Worm (Caenorhabditis elegans): ENCODE measurements around the gene ccr-4.

ccr-4 gene

DNA sequence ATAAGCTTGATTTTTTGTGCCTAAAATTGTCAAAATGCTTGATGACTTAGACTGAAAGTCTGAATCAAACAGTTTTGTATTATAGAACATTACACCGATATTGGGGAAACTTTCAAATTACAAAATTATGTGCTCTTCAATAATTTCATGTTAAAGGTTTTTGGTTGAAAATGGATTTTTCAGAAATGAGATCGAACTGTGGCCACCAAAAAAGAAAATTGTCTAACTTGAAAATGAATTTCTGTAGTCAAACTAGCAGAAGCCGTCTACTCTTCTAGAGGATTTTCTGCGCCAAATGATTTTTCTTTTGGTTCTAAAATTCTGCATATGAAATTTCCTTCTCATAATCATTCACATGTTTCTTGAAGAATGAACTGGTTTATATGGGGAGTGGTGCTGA lies 20.5 kb upstream of the ccr-4 start:
- no peak for TF ChIP-seq pes-1 (GFP tag; IDR thresholded peaks at IDR 0.05)
- no peak for TF ChIP-seq ceh-13 (GFP tag; optimal IDR thresholded peaks at IDR 0.05)
- TF ChIP-seq hnd-1 (tag; optimal IDR thresholded peaks at IDR 0.05): no peak
- no peak for TF ChIP-seq F13C5.2 (tag; optimal IDR thresholded peaks at IDR 0.05)
- TF ChIP-seq ceh-36 (tag; optimal IDR thresholded peaks at IDR 0.05): no peak
- TF ChIP-seq scrt-1 (GFP tag; IDR thresholded peaks at IDR 0.05): no peak
- no peak for TF ChIP-seq flt-1 (GFP tag; IDR thresholded peaks at IDR 0.05)
- no peak for TF ChIP-seq ama-1 (optimal IDR thresholded peaks at IDR 0.05)
- no peak for TF ChIP-seq tbx-37 (GFP tag; conservative IDR thresholded peaks at IDR 0.05)
- TF ChIP-seq sea-1 (GFP tag; conservative IDR thresholded peaks at IDR 0.05): no peak
- TF ChIP-seq tra-4 (tag; optimal IDR thresholded peaks at IDR 0.05): no peak
- no peak for TF ChIP-seq hmbx-1 (tag; optimal IDR thresholded peaks at IDR 0.05)
- TF ChIP-seq ets-7 (tag; optimal IDR thresholded peaks at IDR 0.05): no peak
- TF ChIP-seq aly-1 (tag; optimal IDR thresholded peaks at IDR 0.05): no peak
- TF ChIP-seq B0310.2 (tag; optimal IDR thresholded peaks at IDR 0.05): no peak
- no peak for TF ChIP-seq tbx-11 (GFP tag; IDR thresholded peaks at IDR 0.05)
- no peak for TF ChIP-seq hmg-4 (GFP tag; optimal IDR thresholded peaks at IDR 0.05)

DNA sequence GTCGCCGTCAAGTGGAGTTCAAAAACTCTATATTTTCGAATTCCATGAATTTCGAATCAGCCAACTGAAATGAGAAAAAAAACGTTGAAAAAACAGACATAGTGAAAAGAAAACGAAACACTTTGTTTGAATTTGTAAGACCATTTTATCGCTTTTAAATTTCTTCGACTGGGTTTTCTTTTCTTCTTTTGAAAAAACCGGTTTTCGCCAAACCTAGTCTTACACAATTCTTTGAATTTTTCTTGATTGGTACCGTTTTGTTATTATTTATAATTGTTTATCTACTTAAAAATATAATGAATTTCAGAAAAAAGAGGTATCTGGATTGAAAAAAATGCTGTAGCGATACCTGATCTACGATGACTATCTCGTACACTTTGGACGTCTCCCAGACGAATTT lies 11.7 kb upstream of the ccr-4 start, which contains the start of gene best-22:
Gene best-22, plus strand, starts transcription at position 301 of the 400 bp plus-strand sequence.
- no peak for TF ChIP-seq F13C5.2 (tag; optimal IDR thresholded peaks at IDR 0.05)
- TF ChIP-seq pes-1 (GFP tag; IDR thresholded peaks at IDR 0.05): no peak
- TF ChIP-seq hmg-4 (GFP tag; optimal IDR thresholded peaks at IDR 0.05): no peak
- no peak for TF ChIP-seq aly-1 (tag; optimal IDR thresholded peaks at IDR 0.05)
- no peak for TF ChIP-seq flt-1 (GFP tag; IDR thresholded peaks at IDR 0.05)
- no peak for TF ChIP-seq hnd-1 (tag; optimal IDR thresholded peaks at IDR 0.05)
- TF ChIP-seq ama-1 (optimal IDR thresholded peaks at IDR 0.05): no peak
- TF ChIP-seq B0310.2 (tag; optimal IDR thresholded peaks at IDR 0.05): no peak
- no peak for TF ChIP-seq ceh-36 (tag; optimal IDR thresholded peaks at IDR 0.05)
- TF ChIP-seq sea-1 (GFP tag; conservative IDR thresholded peaks at IDR 0.05): no peak
- TF ChIP-seq ceh-13 (GFP tag; optimal IDR thresholded peaks at IDR 0.05): no peak

DNA sequence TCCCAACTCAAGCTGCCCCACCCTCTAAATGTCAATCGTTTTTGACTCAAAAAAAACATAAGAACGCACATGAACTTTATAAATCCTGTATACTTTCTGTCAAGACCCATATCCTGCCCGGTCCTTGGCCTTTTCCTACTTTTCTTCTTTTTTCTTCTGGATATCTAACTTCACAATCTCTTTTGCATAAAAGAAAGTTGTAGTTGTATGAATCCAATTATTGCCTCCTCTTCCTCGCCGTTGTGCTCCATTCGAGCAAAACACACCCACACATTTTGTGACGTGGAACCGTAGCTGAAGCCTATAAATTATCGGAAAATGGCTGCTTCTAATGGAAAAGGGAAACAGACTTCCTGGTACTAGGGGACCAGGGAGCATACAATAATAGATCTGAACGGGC lies 11.1 kb upstream of the ccr-4 start:
- TF ChIP-seq F13C5.2 (tag; optimal IDR thresholded peaks at IDR 0.05) (no peak), tbx-37 (GFP tag; conservative IDR thresholded peaks at IDR 0.05) (no peak), aly-1 (tag; optimal IDR thresholded peaks at IDR 0.05) (no peak), hmg-4 (GFP tag; optimal IDR thresholded peaks at IDR 0.05) (no peak), tra-4 (tag; optimal IDR thresholded peaks at IDR 0.05) (no peak), scrt-1 (GFP tag; IDR thresholded peaks at IDR 0.05) (no peak), pes-1 (GFP tag; IDR thresholded peaks at IDR 0.05) (no peak), B0310.2 (tag; optimal IDR thresholded peaks at IDR 0.05) (no peak), tbx-11 (GFP tag; IDR thresholded peaks at IDR 0.05) (no peak)

DNA sequence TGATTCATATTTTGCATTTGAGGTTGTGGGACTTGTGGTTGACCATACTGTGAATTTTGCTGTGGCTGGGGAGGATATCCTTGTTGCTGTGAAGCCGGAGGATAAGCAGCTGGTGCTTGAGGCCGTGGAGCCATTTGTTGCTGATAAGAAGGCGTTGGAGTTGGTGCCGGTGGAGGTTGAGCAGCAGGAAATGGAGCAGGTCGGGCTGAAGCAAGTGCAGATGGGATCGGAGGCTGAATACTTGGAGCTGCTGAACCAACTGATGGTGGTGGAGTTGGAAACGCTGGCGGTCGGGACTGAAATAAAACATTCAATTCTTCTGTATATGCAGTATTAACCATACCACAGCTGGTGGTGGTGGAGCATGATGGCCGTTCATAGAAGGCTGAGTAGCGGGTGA lies 1.4 kb upstream of the ccr-4 start:
- TF ChIP-seq ceh-13 (GFP tag; optimal IDR thresholded peaks at IDR 0.05): no peak
- TF ChIP-seq B0310.2 (tag; optimal IDR thresholded peaks at IDR 0.05): no peak
- TF ChIP-seq ama-1 (optimal IDR thresholded peaks at IDR 0.05): no peak
- TF ChIP-seq tbx-11 (GFP tag; IDR thresholded peaks at IDR 0.05): no peak
- no peak for TF ChIP-seq tbx-37 (GFP tag; conservative IDR thresholded peaks at IDR 0.05)
- no peak for TF ChIP-seq scrt-1 (GFP tag; IDR thresholded peaks at IDR 0.05)
- TF ChIP-seq hnd-1 (tag; optimal IDR thresholded peaks at IDR 0.05): no peak
- no peak for TF ChIP-seq aly-1 (tag; optimal IDR thresholded peaks at IDR 0.05)
- no peak for TF ChIP-seq F13C5.2 (tag; optimal IDR thresholded peaks at IDR 0.05)
- TF ChIP-seq flt-1 (GFP tag; IDR thresholded peaks at IDR 0.05): no peak
- no peak for TF ChIP-seq hmg-4 (GFP tag; optimal IDR thresholded peaks at IDR 0.05)
- TF ChIP-seq pes-1 (GFP tag; IDR thresholded peaks at IDR 0.05): no peak
- TF ChIP-seq hmbx-1 (tag; optimal IDR thresholded peaks at IDR 0.05): no peak
- no peak for TF ChIP-seq ets-7 (tag; optimal IDR thresholded peaks at IDR 0.05)
- no peak for TF ChIP-seq ceh-36 (tag; optimal IDR thresholded peaks at IDR 0.05)
- no peak for TF ChIP-seq tra-4 (tag; optimal IDR thresholded peaks at IDR 0.05)
- no peak for TF ChIP-seq sea-1 (GFP tag; conservative IDR thresholded peaks at IDR 0.05)

DNA sequence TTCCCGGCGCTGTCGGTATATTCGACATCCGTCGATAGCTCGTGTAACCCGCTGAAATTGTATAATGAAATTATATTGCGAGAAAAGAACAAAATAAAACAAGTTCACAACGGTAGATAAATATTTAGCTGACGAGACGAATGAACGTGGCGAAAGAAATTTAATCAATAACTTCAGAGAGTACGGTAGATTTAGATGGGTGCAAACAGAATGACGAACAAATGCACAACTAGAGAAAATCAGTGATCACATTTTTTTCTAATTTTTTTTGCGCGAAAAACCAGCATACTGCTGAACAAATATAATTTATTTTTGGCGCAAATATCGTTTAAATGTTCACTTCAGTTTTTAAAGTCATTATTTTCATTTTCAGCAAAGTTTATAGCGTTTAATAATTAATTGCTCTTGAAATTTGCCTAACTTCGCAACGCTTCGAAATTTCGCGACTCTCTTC lies 573 bp upstream of the ccr-4 start, which contains the start of gene sec-24.2:
Gene sec-24.2, minus strand, starts transcription at position 51 of the 454 bp plus-strand sequence.
- no peak for TF ChIP-seq hmg-4 (GFP tag; optimal IDR thresholded peaks at IDR 0.05)
- no peak for TF ChIP-seq hnd-1 (tag; optimal IDR thresholded peaks at IDR 0.05)
- TF ChIP-seq tbx-37 (GFP tag; conservative IDR thresholded peaks at IDR 0.05): no peak
- no peak for TF ChIP-seq hmbx-1 (tag; optimal IDR thresholded peaks at IDR 0.05)
- TF ChIP-seq ets-7 (tag; optimal IDR thresholded peaks at IDR 0.05): no peak
- no peak for TF ChIP-seq ama-1 (optimal IDR thresholded peaks at IDR 0.05)
- no peak for TF ChIP-seq ceh-36 (tag; optimal IDR thresholded peaks at IDR 0.05)
- TF ChIP-seq tra-4 (tag; optimal IDR thresholded peaks at IDR 0.05): no peak
- no peak for TF ChIP-seq B0310.2 (tag; optimal IDR thresholded peaks at IDR 0.05)
- no peak for TF ChIP-seq pes-1 (GFP tag; IDR thresholded peaks at IDR 0.05)
- TF ChIP-seq ceh-13 (GFP tag; optimal IDR thresholded peaks at IDR 0.05): no peak
- no peak for TF ChIP-seq scrt-1 (GFP tag; IDR thresholded peaks at IDR 0.05)

DNA sequence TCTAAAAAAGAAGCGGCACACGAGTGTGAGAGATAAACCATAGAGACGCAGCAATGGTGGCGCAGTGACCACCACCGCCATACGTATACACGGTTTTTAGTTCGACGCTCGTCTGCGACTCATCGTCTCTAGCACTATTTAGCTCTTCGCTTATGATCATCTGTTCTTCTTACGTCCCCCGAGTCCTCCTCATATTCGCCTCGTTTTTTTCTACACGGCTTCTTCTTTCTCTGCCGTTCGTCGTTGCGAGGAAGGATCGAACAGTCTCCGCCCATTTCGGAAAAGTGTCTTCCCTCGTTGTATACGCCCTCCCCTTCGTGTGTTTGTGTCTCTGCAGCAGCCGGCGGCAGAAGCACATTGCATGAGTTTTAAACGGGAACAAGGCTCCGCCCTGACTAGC lies 3.6 kb downstream of the ccr-4 start:
- TF ChIP-seq scrt-1 (GFP tag; IDR thresholded peaks at IDR 0.05): no peak
- 0 out of 2 replicates have a peak, but pooled peaks have one; percentile 14 for TF ChIP-seq sea-1 (GFP tag; conservative IDR thresholded peaks at IDR 0.05)

DNA sequence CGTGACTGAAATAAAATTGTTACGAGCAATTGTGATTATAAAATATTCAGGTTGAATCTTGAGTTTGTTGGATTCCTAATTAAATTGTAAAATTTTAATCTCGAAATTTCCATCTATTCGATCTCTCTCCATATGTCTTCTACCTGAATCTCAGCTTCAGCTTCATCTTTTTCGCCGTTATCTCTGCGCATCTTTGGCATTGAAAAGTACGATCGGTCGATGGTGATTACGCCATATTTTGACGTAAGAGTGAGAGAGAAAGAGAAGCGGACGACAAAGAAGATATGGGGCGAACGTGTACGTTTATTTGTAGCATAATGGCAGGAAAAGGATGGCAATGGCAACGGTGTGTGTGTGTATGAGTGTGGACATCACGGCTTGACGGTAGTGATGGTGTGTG lies 5.2 kb downstream of the ccr-4 start:
- TF ChIP-seq scrt-1 (GFP tag; IDR thresholded peaks at IDR 0.05): no peak
- TF ChIP-seq pes-1 (GFP tag; IDR thresholded peaks at IDR 0.05): no peak
- TF ChIP-seq tbx-37 (GFP tag; conservative IDR thresholded peaks at IDR 0.05): no peak
- TF ChIP-seq ceh-36 (tag; optimal IDR thresholded peaks at IDR 0.05): no peak
- no peak for TF ChIP-seq tra-4 (tag; optimal IDR thresholded peaks at IDR 0.05)
- no peak for TF ChIP-seq ama-1 (optimal IDR thresholded peaks at IDR 0.05)
- TF ChIP-seq ets-7 (tag; optimal IDR thresholded peaks at IDR 0.05): no peak
- no peak for TF ChIP-seq hmbx-1 (tag; optimal IDR thresholded peaks at IDR 0.05)
- TF ChIP-seq B0310.2 (tag; optimal IDR thresholded peaks at IDR 0.05): no peak
- TF ChIP-seq aly-1 (tag; optimal IDR thresholded peaks at IDR 0.05): no peak

DNA sequence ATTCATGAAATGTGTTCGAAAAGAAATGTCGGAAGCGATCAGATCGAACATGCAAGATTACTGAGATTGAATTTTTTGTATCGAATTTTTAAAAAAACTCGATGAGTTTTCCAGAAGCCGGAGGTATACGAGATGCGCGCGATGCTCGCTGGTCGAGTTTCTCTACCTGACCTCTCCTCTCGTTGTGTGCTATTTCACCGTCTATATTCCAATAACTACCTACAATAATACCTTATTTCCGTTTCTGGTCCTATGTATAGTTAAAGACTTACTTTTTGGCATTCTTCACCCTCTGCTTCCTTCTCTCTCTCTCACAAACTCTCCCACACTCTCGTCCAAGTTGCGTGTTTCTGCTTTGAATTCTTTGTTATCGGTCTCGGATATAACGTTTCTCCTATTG lies 10.0 kb downstream of the ccr-4 start:
- TF ChIP-seq aly-1 (tag; optimal IDR thresholded peaks at IDR 0.05) (no peak), tbx-11 (GFP tag; IDR thresholded peaks at IDR 0.05) (no peak), tra-4 (tag; optimal IDR thresholded peaks at IDR 0.05) (no peak), tbx-37 (GFP tag; conservative IDR thresholded peaks at IDR 0.05) (no peak), hmbx-1 (tag; optimal IDR thresholded peaks at IDR 0.05) (no peak), hnd-1 (tag; optimal IDR thresholded peaks at IDR 0.05) (no peak), ceh-36 (tag; optimal IDR thresholded peaks at IDR 0.05) (no peak), sea-1 (GFP tag; conservative IDR thresholded peaks at IDR 0.05) (no peak), ceh-13 (GFP tag; optimal IDR thresholded peaks at IDR 0.05) (no peak)
